Worm (Caenorhabditis elegans) whole organism, L2 larva: ENCODE results near the gene R01H2.2.

Experiments
- ama-1 ChIP-seq: fragments of 150-350 bp; optimal IDR thresholded peaks from 2 replicates; lab custom pipeline; 2018; ENCODE audit warnings: inconsistent platforms
- dmd-4 ChIP-seq: sonication (generic microtip); optimal IDR thresholded peaks from 2 replicates; lab custom pipeline; 2017; ENCODE audit warnings: missing biosample characterization, missing genetic modification characterization
- lin-13 ChIP-seq: fragments of 150-350 bp; optimal IDR thresholded peaks from 2 replicates; lab custom pipeline; 2014; ENCODE audit warnings: missing biosample characterization, missing genetic modification reagents, missing genetic modification characterization
- nhr-12 ChIP-seq: fragments of 150-350 bp; optimal IDR thresholded peaks from 2 replicates; lab custom pipeline; 2014; ENCODE audit warnings: missing biosample characterization, missing genetic modification characterization
- nhr-21 ChIP-seq: fragments of 150-350 bp; optimal IDR thresholded peaks from 2 replicates; lab custom pipeline; 2014; ENCODE audit warnings: missing biosample characterization, missing genetic modification characterization
- nhr-25 ChIP-seq: fragments of 150-350 bp; sonication (generic microtip); optimal IDR thresholded peaks from 3 replicates; lab custom pipeline; 2014; ENCODE audit warnings: missing biosample characterization, missing genetic modification characterization
- skn-1 ChIP-seq: sonication (generic microtip); optimal IDR thresholded peaks from 2 replicates; lab custom pipeline; 2017; ENCODE audit warnings: missing biosample characterization, missing genetic modification characterization

DNA sequence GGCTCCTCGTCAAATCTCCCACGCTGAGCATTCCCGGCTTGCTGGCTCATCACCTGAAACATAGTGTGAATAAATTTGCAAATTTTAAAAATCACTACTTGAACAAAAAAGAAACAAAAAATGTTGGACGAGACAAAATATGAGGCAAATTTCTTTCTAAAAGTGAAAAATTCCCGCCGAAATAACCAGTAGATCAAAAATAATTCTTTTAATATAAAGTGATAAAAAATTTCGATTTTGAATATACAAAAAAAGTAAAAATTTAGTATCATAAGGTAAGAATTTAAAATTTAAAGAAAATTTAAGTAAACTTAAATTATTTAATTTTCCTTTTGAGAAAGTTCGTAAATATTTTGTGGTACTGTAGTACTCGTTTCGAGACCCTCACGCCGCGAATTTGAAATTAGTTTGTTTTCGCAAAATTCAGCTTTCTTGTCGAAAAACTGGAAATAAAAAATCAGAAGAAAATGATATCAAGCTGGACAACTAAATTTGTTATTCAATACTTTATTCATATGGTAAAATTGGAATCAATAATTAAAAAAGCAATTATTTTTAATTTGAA, 4.3 kb downstream of the R01H2.2 start, which contains the start of gene egg-2:
- TF ChIP-seq skn-1 (tag; lab: Kevin White, UChicago), result no peak
- TF ChIP-seq ama-1 (lab: Kevin White, UChicago), result no peak
- no peak for TF ChIP-seq dmd-4 (tag; lab: Kevin White, UChicago)
- no peak for TF ChIP-seq nhr-21
- no peak for TF ChIP-seq nhr-25 (tag; lab: Kevin White, UChicago)
- TF ChIP-seq nhr-12 (tag; lab: Kevin White, UChicago), result no peak
- TF ChIP-seq lin-13, result no peak
